Worm (Caenorhabditis elegans): Measurements from ENCODE around the gene ceh-18.

ceh-18 gene

ce11 chrX:3832059-3832641, 25.4 kb downstream of the ceh-18 start:
- 0 out of 2 replicates have a peak, but pooled peaks have one; percentile 43 for TF ChIP-seq B0336.3 (GFP tag; IDR thresholded peaks at IDR 0.05)
- peak; percentile 11 for TF ChIP-seq F23B12.7 (tag; optimal IDR thresholded peaks at IDR 0.05; ENCODE audit: insufficient read depth)
- TF ChIP-seq ztf-22 (GFP tag; optimal IDR thresholded peaks at IDR 0.05): peak; percentile 88
- TF ChIP-seq cebp-2 (GFP tag; IDR thresholded peaks at IDR 0.05): no peak
- peak; percentile 16 for TF ChIP-seq tlf-1 (GFP tag; optimal IDR thresholded peaks at IDR 0.05)
- peak; percentile 49 for TF ChIP-seq madf-10 (tag; optimal IDR thresholded peaks at IDR 0.05)
- peak; percentile 48 for TF ChIP-seq chd-7 (tag; optimal IDR thresholded peaks at IDR 0.05)
- TF ChIP-seq Y79H2A.3 (GFP tag; conservative IDR thresholded peaks at IDR 0.05): no peak
- peak; percentile 32 for TF ChIP-seq ztf-26 (tag; optimal IDR thresholded peaks at IDR 0.05)
- peak; percentile 55 for TF ChIP-seq unc-62 (GFP tag; optimal IDR thresholded peaks at IDR 0.05)
- TF ChIP-seq nhr-90 (tag; optimal IDR thresholded peaks at IDR 0.05): peak; percentile 27
- TF ChIP-seq dox-1 (GFP tag; IDR thresholded peaks at IDR 0.05): peak; percentile 55; the same call in 1 of the 2 replicates
- TF ChIP-seq let-607 (tag; optimal IDR thresholded peaks at IDR 0.05): peak; percentile 52 to 81
- TF ChIP-seq cebp-1 (GFP tag; IDR thresholded peaks at IDR 0.05): 0 out of 2 replicates have a peak, but pooled peaks have one; percentile 14
- TF ChIP-seq cebp-1 (tag; optimal IDR thresholded peaks at IDR 0.05): peak; percentile 81
- TF ChIP-seq F33H1.4 (GFP tag; IDR thresholded peaks at IDR 0.05): no peak
- TF ChIP-seq lin-54 (GFP tag; optimal IDR thresholded peaks at IDR 0.05): peak; percentile 7
- no peak for TF ChIP-seq snpc-4 (GFP tag; optimal IDR thresholded peaks at IDR 0.05)
- TF ChIP-seq snpc-4 (tag; optimal IDR thresholded peaks at IDR 0.05): peak in 1 of 4 experiments; percentile 39
- peak; percentile 51; the same call in 1 of the 2 replicates for TF ChIP-seq K11D2.4 (GFP tag; IDR thresholded peaks at IDR 0.05)
- TF ChIP-seq atf-7 (tag; optimal IDR thresholded peaks at IDR 0.05): no peak
- no peak for TF ChIP-seq aptf-3 (GFP tag; IDR thresholded peaks at IDR 0.05)
- peak; percentile 1 for TF ChIP-seq ets-4 (GFP tag; optimal IDR thresholded peaks at IDR 0.05)
- peak; percentile 77 for TF ChIP-seq lin-40 (tag; optimal IDR thresholded peaks at IDR 0.05)
- peak; percentile 59; the same call in 1 of the 2 replicates for TF ChIP-seq nfyb-1 (GFP tag; IDR thresholded peaks at IDR 0.05)
- TF ChIP-seq F57C9.4 (tag; optimal IDR thresholded peaks at IDR 0.05): no peak
- peak; percentile 45 for TF ChIP-seq attf-5 (GFP tag; optimal IDR thresholded peaks at IDR 0.05)
- TF ChIP-seq pha-4 (tag; optimal IDR thresholded peaks at IDR 0.05): peak; percentile 31
- peak; percentile 39 for TF ChIP-seq somi-1 (GFP tag; optimal IDR thresholded peaks at IDR 0.05)
- TF ChIP-seq nhr-80 (tag; optimal IDR thresholded peaks at IDR 0.05): peak; percentile 95
- no peak for TF ChIP-seq mcd-1 (GFP tag; IDR thresholded peaks at IDR 0.05)
- TF ChIP-seq tbp1 (GFP tag; optimal IDR thresholded peaks at IDR 0.05): peak; percentile 52

ce11 chrX:3830872-3831271, 26.7 kb downstream of the ceh-18 start:
- TF ChIP-seq K11D2.4 (GFP tag; IDR thresholded peaks at IDR 0.05) (no peak), ccch-3 (GFP tag; optimal IDR thresholded peaks at IDR 0.05) (no peak), mxl-1 (tag; optimal IDR thresholded peaks at IDR 0.05) (no peak), pha-4 (tag; optimal IDR thresholded peaks at IDR 0.05) (no peak), madf-8 (GFP tag; conservative IDR thresholded peaks at IDR 0.05) (no peak), F49E8.2 (tag; optimal IDR thresholded peaks at IDR 0.05; ENCODE audit: insufficient read depth) (no peak), tlf-1 (GFP tag; optimal IDR thresholded peaks at IDR 0.05) (no peak), Y53F4B.3 (GFP tag; IDR thresholded peaks at IDR 0.05) (no peak), F57A8.1 (GFP tag; optimal IDR thresholded peaks at IDR 0.05) (no peak), T26A5.8 (tag; optimal IDR thresholded peaks at IDR 0.05) (no peak), hlh-12 (tag; optimal IDR thresholded peaks at IDR 0.05) (no peak), ceh-79 (tag; optimal IDR thresholded peaks at IDR 0.05) (no peak), egrh-3 (GFP tag; IDR thresholded peaks at IDR 0.05) (no peak), hrde-1 (tag; optimal IDR thresholded peaks at IDR 0.05; ENCODE audit: borderline replicate concordance) (no peak), F22D6.2 (tag; optimal IDR thresholded peaks at IDR 0.05) (no peak), C17E4.6 (GFP tag; IDR thresholded peaks at IDR 0.05) (no peak), F23B12.7 (tag; optimal IDR thresholded peaks at IDR 0.05; ENCODE audit: insufficient read depth) (no peak)
